Fruit fly (Drosophila melanogaster) whole organism, embryonic: ENCODE results near the gene CG31633.

Source experiments
- Atf3 ChIP-seq: fragments of 200-800 bp; sonication (Bioruptor generic); optimal IDR thresholded peaks from 3 replicates; lab custom pipeline; 2016; ENCODE audit warnings: missing biosample characterization, missing genetic modification characterization
- BEAF-32 ChIP-seq: fragments of 200-800 bp; sonication (Bioruptor generic); optimal IDR thresholded peaks from 3 replicates; lab custom pipeline; 2017; ENCODE audit warnings: missing biosample characterization, missing genetic modification characterization, mild to moderate bottlenecking, moderate library complexity, missing genetic modification reagents
- CG11696 ChIP-seq: fragments of 200-800 bp; sonication (Bioruptor generic); IDR thresholded peaks from 2 replicates; pipeline ENCODE4 v1.3.6; 2022; ENCODE audit warnings: missing biosample characterization, missing genetic modification characterization
- CG12071 ChIP-seq: fragments of 200-800 bp; sonication (Bioruptor generic); optimal IDR thresholded peaks from 3 replicates; lab custom pipeline; 2018; ENCODE audit warnings: missing biosample characterization, mild to moderate bottlenecking, missing genetic modification characterization
- CG12104 ChIP-seq: fragments of 200-800 bp; sonication (Bioruptor generic); optimal IDR thresholded peaks from 3 replicates; lab custom pipeline; 2016; ENCODE audit warnings: missing biosample characterization, missing genetic modification characterization
- CG1233 ChIP-seq: fragments of 200-800 bp; sonication (Bioruptor generic); optimal IDR thresholded peaks from 4 replicates; lab custom pipeline; 2018; ENCODE audit warnings: missing biosample characterization, mild to moderate bottlenecking, missing genetic modification characterization
- CG17186 ChIP-seq: fragments of 200-800 bp; sonication (Bioruptor generic); optimal IDR thresholded peaks from 3 replicates; lab custom pipeline; 2017; ENCODE audit warnings: missing biosample characterization, missing genetic modification reagents, missing genetic modification characterization
- CG17612 ChIP-seq: fragments of 200-800 bp; sonication (Bioruptor generic); IDR thresholded peaks from 2 replicates; pipeline ENCODE4 v1.3.6; 2022; ENCODE audit warnings: missing biosample characterization, missing genetic modification characterization
- CG18011 ChIP-seq: fragments of 200-800 bp; sonication (Bioruptor generic); optimal IDR thresholded peaks from 2 replicates; lab custom pipeline; 2017; ENCODE audit warnings: missing biosample characterization, missing genetic modification characterization, mild to moderate bottlenecking, moderate library complexity, missing genotype
- CG2202 ChIP-seq: fragments of 200-800 bp; sonication (Bioruptor generic); optimal IDR thresholded peaks from 2 replicates; lab custom pipeline; 2018; ENCODE audit warnings: missing biosample characterization, mild to moderate bottlenecking, missing genetic modification characterization
- CG3407 ChIP-seq: fragments of 200-800 bp; sonication (Bioruptor generic); optimal IDR thresholded peaks from 2 replicates; lab custom pipeline; 2018; ENCODE audit warnings: missing biosample characterization, mild to moderate bottlenecking, missing genetic modification characterization
- CG4282 ChIP-seq: fragments of 200-800 bp; sonication (Bioruptor generic); optimal IDR thresholded peaks from 2 replicates; lab custom pipeline; 2016; ENCODE audit warnings: missing biosample characterization, missing genetic modification characterization
- CG6272 ChIP-seq: fragments of 200-800 bp; sonication (Bioruptor generic); IDR thresholded peaks from 2 replicates; pipeline ENCODE4 v1.3.6; 2022; ENCODE audit warnings: missing biosample characterization, missing genetic modification characterization
- CG7357 ChIP-seq: fragments of 200-800 bp; sonication (Bioruptor generic); IDR thresholded peaks from 3 replicates; pipeline ENCODE4 v1.3.6; 2022; ENCODE audit warnings: missing biosample characterization, missing genetic modification characterization
- CG9727 ChIP-seq: fragments of 200-800 bp; sonication (Bioruptor generic); optimal IDR thresholded peaks from 3 replicates; lab custom pipeline; 2017; ENCODE audit warnings: missing biosample characterization, mild to moderate bottlenecking, missing genetic modification characterization
- CG9876 ChIP-seq: fragments of 200-800 bp; sonication (Bioruptor generic); optimal IDR thresholded peaks from 2 replicates; lab custom pipeline; 2016; ENCODE audit warnings: missing biosample characterization, missing genetic modification characterization
- Dll ChIP-seq: fragments of 200-800 bp; sonication (Bioruptor generic); IDR thresholded peaks from 4 replicates; pipeline ENCODE4 v1.3.6; 2022; ENCODE audit warnings: missing biosample characterization, missing genetic modification characterization; ENCODE audit not compliant: partially characterized antibody
- H2.0 ChIP-seq: fragments of 200-800 bp; sonication (Bioruptor generic); IDR thresholded peaks from 2 replicates; pipeline ENCODE4 v1.3.6; 2022; ENCODE audit warnings: missing biosample characterization, missing genetic modification characterization
- HmgZ ChIP-seq: fragments of 200-800 bp; sonication (Bioruptor generic); optimal IDR thresholded peaks from 2 replicates; lab custom pipeline; 2018; ENCODE audit warnings: missing biosample characterization, mild to moderate bottlenecking, missing genetic modification characterization
- Mad ChIP-seq: fragments of 200-800 bp; sonication (Bioruptor generic); optimal IDR thresholded peaks from 2 replicates; lab custom pipeline; 2016; ENCODE audit warnings: missing biosample characterization, missing genetic modification characterization
- NC2α ChIP-seq: fragments of 200-800 bp; sonication (Bioruptor generic); optimal IDR thresholded peaks from 2 replicates; lab custom pipeline; 2016; ENCODE audit warnings: missing biosample characterization, missing genetic modification characterization
- NC2β ChIP-seq: fragments of 200-800 bp; sonication (Bioruptor generic); optimal IDR thresholded peaks from 2 replicates; lab custom pipeline; 2016; ENCODE audit warnings: missing biosample characterization, missing genetic modification characterization
- Nf-YB ChIP-seq: fragments of 200-800 bp; sonication (Bioruptor generic); optimal IDR thresholded peaks from 3 replicates; lab custom pipeline; 2019; ENCODE audit warnings: missing biosample characterization, mild to moderate bottlenecking, missing genetic modification characterization, moderate library complexity
- Sox102F ChIP-seq: fragments of 200-800 bp; sonication (Bioruptor generic); optimal IDR thresholded peaks from 2 replicates; lab custom pipeline; 2018; ENCODE audit warnings: missing biosample characterization, mild to moderate bottlenecking, missing genetic modification characterization, moderate library complexity
- Taf1 ChIP-seq: fragments of 200-800 bp; sonication (Bioruptor generic); IDR thresholded peaks from 2 replicates; pipeline ENCODE4 v1.3.6; 2022; ENCODE audit warnings: missing biosample characterization, missing genetic modification characterization
- Trl ChIP-seq, 3 experiments: fragments of >200 bp in 2 of 3; fragments of 200-800 bp in 1 of 3; sonication (Bioruptor generic) in 1 of 3; optimal IDR thresholded peaks; 2 replicates in 1 of 3; 3 replicates in 2 of 3; lab custom pipeline; 2016 to 2017; ENCODE audit warnings: missing biosample characterization in 1 of 3, missing genetic modification characterization in 1 of 3
- bowl ChIP-seq: fragments of 200-800 bp; sonication (Bioruptor generic); IDR thresholded peaks from 2 replicates; pipeline ENCODE4 v1.3.6; 2022; ENCODE audit warnings: missing biosample characterization, missing genetic modification characterization
- ci ChIP-seq: fragments of 200-800 bp; sonication (Bioruptor generic); IDR thresholded peaks from 3 replicates; pipeline ENCODE4 v1.3.6; 2022; ENCODE audit warnings: missing biosample characterization, missing genetic modification characterization
- fu2 ChIP-seq: fragments of 200-800 bp; sonication (Bioruptor generic); optimal IDR thresholded peaks from 2 replicates; lab custom pipeline; 2016; ENCODE audit warnings: missing biosample characterization, missing genetic modification characterization
- grau ChIP-seq: fragments of 200-800 bp; optimal IDR thresholded peaks from 3 replicates; lab custom pipeline; 2019; ENCODE audit warnings: missing biosample characterization, mild to moderate bottlenecking, missing genetic modification characterization, moderate library complexity
- gsb-n ChIP-seq: fragments of 200-800 bp; sonication (Bioruptor generic); optimal IDR thresholded peaks from 3 replicates; lab custom pipeline; 2018; ENCODE audit warnings: missing biosample characterization, mild to moderate bottlenecking, missing genetic modification characterization
- her ChIP-seq: fragments of 200-800 bp; sonication (Bioruptor generic); optimal IDR thresholded peaks from 2 replicates; lab custom pipeline; 2016; ENCODE audit warnings: missing biosample characterization, missing genetic modification characterization
- hth ChIP-seq: fragments of >200 bp; optimal IDR thresholded peaks from 2 replicates; lab custom pipeline; 2017; ENCODE audit warnings: inconsistent platforms
- jumu ChIP-seq: fragments of 200-800 bp; sonication (Bioruptor generic); optimal IDR thresholded peaks from 3 replicates; lab custom pipeline; 2016; ENCODE audit warnings: missing biosample characterization, missing genetic modification characterization
- kni ChIP-seq: fragments of 200-800 bp; sonication (Bioruptor generic); optimal IDR thresholded peaks from 3 replicates; lab custom pipeline; 2017; ENCODE audit warnings: mild to moderate bottlenecking, missing biosample characterization, missing genetic modification reagents, missing genetic modification characterization
- lov ChIP-seq, 2 experiments: fragments of 200-800 bp in 1 of 2; fragments of >200 bp in 1 of 2; sonication (Bioruptor generic) in 1 of 2; IDR thresholded peaks in 1 of 2; optimal IDR thresholded peaks in 1 of 2; 2 replicates in 1 of 2; 3 replicates in 1 of 2; pipeline versions ENCODE4 v1.3.6 to Lab custom; 2017 to 2022; ENCODE audit warnings: missing biosample characterization in 1 of 2, missing genetic modification characterization in 1 of 2
- nom ChIP-seq: fragments of 200-800 bp; sonication (Bioruptor generic); optimal IDR thresholded peaks from 2 replicates; lab custom pipeline; 2017; ENCODE audit warnings: missing biosample characterization, missing genetic modification characterization, mild to moderate bottlenecking, moderate library complexity, missing genetic modification reagents
- oc ChIP-seq: fragments of 200-800 bp; sonication (Bioruptor generic); optimal IDR thresholded peaks from 2 replicates; lab custom pipeline; 2018; ENCODE audit warnings: missing biosample characterization, mild to moderate bottlenecking, missing genetic modification characterization, moderate library complexity
- odd ChIP-seq: fragments of 200-800 bp; sonication (Bioruptor generic); optimal IDR thresholded peaks from 2 replicates; lab custom pipeline; 2017; ENCODE audit warnings: missing biosample characterization, mild to moderate bottlenecking, missing genetic modification characterization
- onecut ChIP-seq: fragments of 200-800 bp; sonication (Bioruptor generic); IDR thresholded peaks from 2 replicates; pipeline ENCODE4 v1.3.6; 2022; ENCODE audit warnings: missing biosample characterization, missing genetic modification characterization
- pita ChIP-seq: fragments of 200-800 bp; sonication (Bioruptor generic); optimal IDR thresholded peaks from 2 replicates; lab custom pipeline; 2017; ENCODE audit warnings: missing biosample characterization, mild to moderate bottlenecking, missing genetic modification characterization
- psq ChIP-seq: fragments of 200-800 bp; sonication (Bioruptor generic); optimal IDR thresholded peaks from 2 replicates; lab custom pipeline; 2017; ENCODE audit warnings: missing biosample characterization, missing genetic modification characterization
- sc ChIP-seq, 3 experiments: fragments of >200 bp in 2 of 3; fragments of 200-800 bp in 1 of 3; sonication (Bioruptor generic) in 1 of 3; optimal IDR thresholded peaks; 2 replicates in 2 of 3; 3 replicates in 1 of 3; lab custom pipeline; 2017; ENCODE audit warnings: mild to moderate bottlenecking in 1 of 3, missing biosample characterization in 1 of 3, missing genetic modification characterization in 1 of 3, missing genetic modification reagents in 1 of 3
- sima ChIP-seq: fragments of 200-800 bp; sonication (Bioruptor generic); optimal IDR thresholded peaks from 2 replicates; lab custom pipeline; 2016; ENCODE audit warnings: missing biosample characterization, missing genetic modification characterization
- slbo ChIP-seq: fragments of 200-800 bp; sonication (Bioruptor generic); IDR thresholded peaks from 2 replicates; pipeline ENCODE4 v1.3.6; 2022; ENCODE audit warnings: missing biosample characterization, missing genetic modification characterization
- stc ChIP-seq: fragments of 200-800 bp; sonication (Bioruptor generic); IDR thresholded peaks from 2 replicates; pipeline ENCODE4 v1.3.6; 2022; ENCODE audit warnings: missing biosample characterization, missing genetic modification characterization
- usp ChIP-seq: fragments of >200 bp; optimal IDR thresholded peaks from 2 replicates; lab custom pipeline; 2017; ENCODE audit warnings: missing biosample characterization, missing genetic modification characterization
- vnd ChIP-seq: fragments of 200-800 bp; sonication (Bioruptor generic); IDR thresholded peaks from 3 replicates; pipeline ENCODE4 v1.3.6; 2022; ENCODE audit warnings: missing biosample characterization, missing genetic modification characterization; ENCODE audit not compliant: partially characterized antibody
- wek ChIP-seq: fragments of 200-800 bp; sonication (Bioruptor generic); optimal IDR thresholded peaks from 3 replicates; lab custom pipeline; 2018; ENCODE audit warnings: missing biosample characterization, mild to moderate bottlenecking, missing genetic modification characterization, moderate library complexity

CG31633 gene

dm6 chr2L:6667719-6668325 lies 11.7 kb upstream of the CG31633 start, which contains the start of gene Galt (continued):
- no peak for TF ChIP-seq CG4282 (GFP tag; lab: Kevin White, UChicago)
- no peak for TF ChIP-seq Mad (GFP tag; lab: Kevin White, UChicago)
- TF ChIP-seq Nf-YB (GFP tag; lab: Kevin White, UChicago) = peak; percentile 14
- TF ChIP-seq CG11696 (GFP tag; lab: Robert Waterston, UW) = no peak
- no peak for TF ChIP-seq CG9876 (GFP tag; lab: Kevin White, UChicago)
- peak; percentile 11 for TF ChIP-seq psq (GFP tag; lab: Kevin White, UChicago)
- TF ChIP-seq lov (optimal IDR thresholded peaks at IDR 0.05; lab: Kevin White, UChicago) = no peak
- TF ChIP-seq lov (GFP tag; IDR thresholded peaks at IDR 0.05; lab: Robert Waterston, UW) = no peak
- TF ChIP-seq Atf3 (GFP tag; lab: Kevin White, UChicago) = no peak
- TF ChIP-seq bowl = no peak
- TF ChIP-seq gsb-n (tag; lab: Kevin White, UChicago) = peak; percentile 19
- peak; percentile 57 for TF ChIP-seq kni
- TF ChIP-seq CG9727 (GFP tag; lab: Kevin White, UChicago) = peak; percentile 51
- peak; percentile 46 for TF ChIP-seq CG1233 (GFP tag; lab: Kevin White, UChicago)
- TF ChIP-seq sima (GFP tag; lab: Kevin White, UChicago) = no peak
- peak; percentile 28 for TF ChIP-seq onecut (GFP tag; lab: Robert Waterston, UW)
- no peak for TF ChIP-seq hth (lab: Kevin White, UChicago)
- TF ChIP-seq Trl (optimal IDR thresholded peaks at IDR 0.05; lab: Kevin White, UChicago) = peak; percentile 64 to 85
- TF ChIP-seq Trl (GFP tag; optimal IDR thresholded peaks at IDR 0.05; lab: Kevin White, UChicago) = no peak
- peak; percentile 21; the same call in 1 of the 2 replicates for TF ChIP-seq CG6272 (GFP tag; lab: Robert Waterston, UW)
- no peak for TF ChIP-seq her (GFP tag; lab: Kevin White, UChicago)
- peak; percentile 16 for TF ChIP-seq CG17186 (GFP tag; lab: Kevin White, UChicago)
- TF ChIP-seq NC2β (GFP tag; lab: Kevin White, UChicago) = no peak
- no peak for TF ChIP-seq usp (GFP tag; lab: Kevin White, UChicago)
- TF ChIP-seq BEAF-32 (GFP tag; lab: Kevin White, UChicago) = peak; percentile 45
- no peak for TF ChIP-seq jumu (GFP tag; lab: Kevin White, UChicago)
- no peak for TF ChIP-seq sc (optimal IDR thresholded peaks at IDR 0.05; lab: Kevin White, UChicago)
- no peak for TF ChIP-seq sc (GFP tag; optimal IDR thresholded peaks at IDR 0.05; lab: Kevin White, UChicago)
- no peak for TF ChIP-seq oc (tag; lab: Kevin White, UChicago)
- peak; percentile 19 for TF ChIP-seq HmgZ (tag; lab: Kevin White, UChicago)
- TF ChIP-seq H2.0 (GFP tag; lab: Robert Waterston, UW) = peak; percentile 37; the same call in 1 of the 2 replicates
- TF ChIP-seq stc (GFP tag; lab: Robert Waterston, UW) = no peak; the same call in 1 of the 2 replicates
- peak; percentile 43 for TF ChIP-seq odd (GFP tag; lab: Kevin White, UChicago)
- TF ChIP-seq CG3407 = no peak
- peak; percentile 70; the same call in 1 of the 3 replicates for TF ChIP-seq ci (GFP tag; lab: Robert Waterston, UW)
- TF ChIP-seq vnd = peak; percentile 70
- TF ChIP-seq CG2202 (tag; lab: Kevin White, UChicago) = peak; percentile 10
- peak; percentile 77 for TF ChIP-seq Dll (GFP tag; lab: Robert Waterston, UW)
- TF ChIP-seq slbo (GFP tag; lab: Robert Waterston, UW) = peak; percentile 52; the same call in 1 of the 2 replicates
- peak; percentile 26 for TF ChIP-seq Sox102F (GFP tag; lab: Kevin White, UChicago)
- no peak for TF ChIP-seq CG17612 (GFP tag; lab: Robert Waterston, UW)
- TF ChIP-seq pita (GFP tag; lab: Kevin White, UChicago) = no peak
- no peak for TF ChIP-seq CG18011 (GFP tag; lab: Kevin White, UChicago)
- TF ChIP-seq NC2α = no peak
- no peak for TF ChIP-seq CG12071 (GFP tag; lab: Kevin White, UChicago)
- TF ChIP-seq CG12104 (GFP tag; lab: Kevin White, UChicago) = no peak
- peak; percentile 39 for TF ChIP-seq wek (GFP tag; lab: Kevin White, UChicago)
- TF ChIP-seq Taf1 (GFP tag; lab: Robert Waterston, UW) = no peak
- TF ChIP-seq CG7357 = no peak
- no peak for TF ChIP-seq fu2 (GFP tag; lab: Kevin White, UChicago)
- TF ChIP-seq nom (GFP tag; lab: Kevin White, UChicago) = peak; percentile 47
- peak; percentile 50 for TF ChIP-seq grau (tag; lab: Kevin White, UChicago)
